Worm (Caenorhabditis elegans): Measurements from ENCODE around the gene F47B8.5.
"Not testable (repeated sequence)": the region's sequence is repeated elsewhere in the genome, so short reads cannot be mapped to it uniquely, and the experiment has no call there.

The F47B8.5 gene

ce11 chrV:14311115-14311514 lies 16.6 kb downstream of the F47B8.5 start, which contains the start of gene ddn-3:
ddn-3 (minus strand) TSS chrV:14311215.
- no peak for TF ChIP-seq grh-1 (GFP tag; IDR thresholded peaks at IDR 0.05)
- no peak for TF ChIP-seq lir-3 (tag; optimal IDR thresholded peaks at IDR 0.05; ENCODE audit: poor library complexity)
- no peak for TF ChIP-seq pax-3 (tag; optimal IDR thresholded peaks at IDR 0.05)
- no peak for TF ChIP-seq isw-1 (GFP tag; IDR thresholded peaks at IDR 0.05)
- TF ChIP-seq mef-2 (tag; optimal IDR thresholded peaks at IDR 0.05) = no peak
- no peak for TF ChIP-seq zag-1 (tag; optimal IDR thresholded peaks at IDR 0.05)
- no peak for TF ChIP-seq ceh-88 (GFP tag; IDR thresholded peaks at IDR 0.05)

- not testable (repeated sequence) for TF ChIP-seq fos-1, unc-86, lin-39 (tag; optimal IDR thresholded peaks at IDR 0.05)
Measured at ce11 chrV:14309632-14310031, 18.0 kb downstream of the F47B8.5 start, which contains the start of gene F14D7.14. F14D7.14 (plus strand) TSS chrV:14309932.

ce11 chrV:14308164-14308563 lies 19.5 kb downstream of the F47B8.5 start, which contains the start of gene spig-5:
spig-5 (plus strand) TSS chrV:14308464.
- not testable (repeated sequence) for TF ChIP-seq nhr-12 (tag; optimal IDR thresholded peaks at IDR 0.05); tlp-1 (tag; optimal IDR thresholded peaks at IDR 0.05); efl-1 (optimal IDR thresholded peaks at IDR 0.05); efl-1 (GFP tag; optimal IDR thresholded peaks at IDR 0.05 in 1 of 2)

- TF ChIP-seq nhr-76 (tag; optimal IDR thresholded peaks at IDR 0.05); hlh-17 (GFP tag; optimal IDR thresholded peaks at IDR 0.05; ENCODE audit: borderline replicate concordance); ceh-82 (tag; optimal IDR thresholded peaks at IDR 0.05): not testable (repeated sequence)
Measured at ce11 chrV:14306771-14307170, 20.9 kb downstream of the F47B8.5 start, which contains the start of gene spig-4. spig-4 (minus strand) TSS chrV:14306871.

- TF ChIP-seq elt-2 (tag; optimal IDR thresholded peaks at IDR 0.05) = peak; percentile 4
- TF ChIP-seq nhr-84 (tag; optimal IDR thresholded peaks at IDR 0.05) = no peak
Measured at ce11 chrV:14301076-14301475, 26.6 kb downstream of the F47B8.5 start, which contains the start of gene F14D7.6. F14D7.6 (plus strand) TSS chrV:14301413.

ce11 chrV:14299569-14300064 lies 28.1 kb downstream of the F47B8.5 start, which contains the start of the genes spig-3 and F14D7.12:
spig-3 (minus strand) TSS chrV:14299669.
F14D7.12 (plus strand) TSS chrV:14300014.
- no peak for TF ChIP-seq nhr-85 (tag)
- TF ChIP-seq efl-1 (optimal IDR thresholded peaks at IDR 0.05) = no peak
- peak in 1 of 2 experiments; percentile 49 for TF ChIP-seq efl-1 (GFP tag; optimal IDR thresholded peaks at IDR 0.05 in 1 of 2)

ce11 chrV:14296499-14296898 lies 31.2 kb downstream of the F47B8.5 start, which contains the start of gene F14D7.3:
F14D7.3 (plus strand) TSS chrV:14296799.
- TF ChIP-seq tbx-2 (tag; optimal IDR thresholded peaks at IDR 0.05) (no peak), nhr-84 (tag; optimal IDR thresholded peaks at IDR 0.05) (no peak), snu-23 (GFP tag; optimal IDR thresholded peaks at IDR 0.05) (no peak), C16A3.4 (tag; optimal IDR thresholded peaks at IDR 0.05) (no peak), nhr-71 (tag; optimal IDR thresholded peaks at IDR 0.05) (no peak), mef-2 (tag; optimal IDR thresholded peaks at IDR 0.05) (no peak), ama-1 (optimal IDR thresholded peaks at IDR 0.05) (no peak), sox-4 (tag; optimal IDR thresholded peaks at IDR 0.05) (no peak), ztf-11 (tag; optimal IDR thresholded peaks at IDR 0.05) (no peak), dsc-1 (tag; optimal IDR thresholded peaks at IDR 0.05) (no peak)

- TF ChIP-seq nhr-84 (tag; optimal IDR thresholded peaks at IDR 0.05) = no peak
- TF ChIP-seq egl-27 (tag; optimal IDR thresholded peaks at IDR 0.05) = no peak
- TF ChIP-seq ces-1 (GFP tag; optimal IDR thresholded peaks at IDR 0.05) = no peak
- TF ChIP-seq nhr-11 (tag; optimal IDR thresholded peaks at IDR 0.05) = no peak
- no peak for TF ChIP-seq mef-2 (tag; optimal IDR thresholded peaks at IDR 0.05)
- no peak for TF ChIP-seq xbp-1 (tag; optimal IDR thresholded peaks at IDR 0.05)
- TF ChIP-seq lir-3 (tag; optimal IDR thresholded peaks at IDR 0.05; ENCODE audit: poor library complexity) = no peak
- no peak for TF ChIP-seq skn-1 (tag; optimal IDR thresholded peaks at IDR 0.05)
- no peak for TF ChIP-seq C34B4.2 (tag; optimal IDR thresholded peaks at IDR 0.05)
- no peak for TF ChIP-seq unc-62 (GFP tag; optimal IDR thresholded peaks at IDR 0.05)
- TF ChIP-seq swsn-7 (tag; optimal IDR thresholded peaks at IDR 0.05) = no peak
- TF ChIP-seq jun-1 (tag; optimal IDR thresholded peaks at IDR 0.05) = no peak
- TF ChIP-seq hlh-4 (tag; optimal IDR thresholded peaks at IDR 0.05) = no peak
Measured at ce11 chrV:14294396-14294795, 33.3 kb downstream of the F47B8.5 start, which contains the start of gene F14D7.9. F14D7.9 (plus strand) TSS chrV:14294696.
